Worm (Caenorhabditis elegans) whole organism, L3 larva: Measurements from ENCODE around the gene tftc-5.

Experiments
- nhr-11 ChIP-seq: fragments of 150-350 bp; optimal IDR thresholded peaks from 2 replicates; lab custom pipeline; 2014; ENCODE audit warnings: missing biosample characterization, missing genetic modification characterization
- nhr-25 ChIP-seq: sonication (generic microtip); optimal IDR thresholded peaks from 2 replicates; lab custom pipeline; 2017; ENCODE audit warnings: missing biosample characterization, missing genetic modification characterization
- tbx-2 ChIP-seq: sonication (generic microtip); optimal IDR thresholded peaks from 2 replicates; lab custom pipeline; 2016; ENCODE audit warnings: mild to moderate bottlenecking, missing genetic modification characterization, missing compliant biosample characterization
- unc-39 ChIP-seq: sonication (generic microtip); optimal IDR thresholded peaks from 4 replicates; lab custom pipeline; 2017; ENCODE audit warnings: missing biosample characterization, missing genetic modification characterization

ce11 chrIII:4009181-4009580 lies 12.8 kb upstream of the tftc-5 start:
- TF ChIP-seq tbx-2 (tag; lab: Kevin White, UChicago) (no peak), nhr-25 (tag; lab: Kevin White, UChicago) (no peak), nhr-11 (tag; lab: Kevin White, UChicago) (no peak), unc-39 (tag; lab: Kevin White, UChicago) (no peak)
